Fruit fly (Drosophila melanogaster): ENCODE measurements around the gene Ugt307A1.
A peak's percentile ranks its signal among the peaks of the same experiment; 100 is the strongest.

DNA sequence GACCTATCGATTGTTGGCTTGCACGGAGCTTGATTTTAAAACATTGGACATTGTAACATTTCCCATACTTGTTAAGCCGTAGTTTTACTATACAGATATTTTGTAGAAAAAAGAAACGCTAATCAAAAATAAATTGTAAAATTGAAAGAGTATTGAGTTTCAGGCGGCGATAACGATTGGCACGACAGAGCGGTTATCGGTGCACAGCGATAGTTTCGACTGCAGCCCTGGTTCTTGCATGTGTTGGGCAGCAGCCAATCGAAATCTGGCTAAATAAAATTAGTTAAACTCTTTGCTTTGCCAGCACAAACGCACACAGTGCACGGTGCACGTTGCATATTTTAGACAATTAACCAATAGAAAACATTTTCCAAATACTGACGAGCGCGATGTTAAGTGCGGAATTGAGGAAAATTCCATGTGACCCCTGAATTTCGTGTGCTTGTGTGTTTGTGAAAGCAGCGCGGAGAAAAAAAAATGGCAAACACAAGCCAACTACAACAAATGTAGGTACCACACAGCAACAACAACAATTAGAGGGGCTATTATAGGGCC is 29.9 kb upstream of the Ugt307A1 start, which contains the start of gene milt:
- no peak for TF ChIP-seq pdm3 (GFP tag; optimal IDR thresholded peaks at IDR 0.05)
- no peak for TF ChIP-seq fkh (GFP tag; optimal IDR thresholded peaks at IDR 0.05)
- TF ChIP-seq fd85E (GFP tag; optimal IDR thresholded peaks at IDR 0.05), result no peak
- no peak for TF ChIP-seq CG3919 (GFP tag; optimal IDR thresholded peaks at IDR 0.05)
- TF ChIP-seq Gug (GFP tag; IDR thresholded peaks at IDR 0.05), result no peak
- TF ChIP-seq ss (GFP tag; optimal IDR thresholded peaks at IDR 0.05), result peak; percentile 24 to 39
- peak; percentile 9 for TF ChIP-seq CG6808 (GFP tag; optimal IDR thresholded peaks at IDR 0.05)
- TF ChIP-seq CG9139 (GFP tag; optimal IDR thresholded peaks at IDR 0.05), result no peak
- no peak for TF ChIP-seq CG31627 (GFP tag; optimal IDR thresholded peaks at IDR 0.05)
- TF ChIP-seq CG10631 (GFP tag; optimal IDR thresholded peaks at IDR 0.05), result no peak
- TF ChIP-seq Sox102F (GFP tag; optimal IDR thresholded peaks at IDR 0.05), result no peak
- no peak for TF ChIP-seq CG10669 (GFP tag; optimal IDR thresholded peaks at IDR 0.05)
- TF ChIP-seq CG8319 (GFP tag; optimal IDR thresholded peaks at IDR 0.05), result no peak
- no peak for TF ChIP-seq OdsH (GFP tag; optimal IDR thresholded peaks at IDR 0.05)

Measured in whole organism, prepupa.